Worm (Caenorhabditis elegans) whole organism, L3 larva: ENCODE measurements around the gene F13A7.7.

Experiments
- ama-1 ChIP-seq: fragments of 150-350 bp; optimal IDR thresholded peaks from 2 replicates; lab custom pipeline; 2018
- fkh-10 ChIP-seq: sonication (generic microtip); optimal IDR thresholded peaks from 2 replicates; lab custom pipeline; 2017; ENCODE audit warnings: missing biosample characterization, missing genetic modification reagents, missing genetic modification characterization
- fos-1 ChIP-seq: fragments of 150-350 bp; optimal IDR thresholded peaks from 2 replicates; lab custom pipeline; 2014; ENCODE audit warnings: missing biosample characterization, missing genetic modification characterization
- nfya-1 ChIP-seq: sonication (generic microtip); optimal IDR thresholded peaks from 2 replicates; lab custom pipeline; 2017; ENCODE audit warnings: missing genetic modification characterization, mild to moderate bottlenecking, missing compliant biosample characterization, antibody characterized with exemption, moderate library complexity; ENCODE audit not compliant: insufficient read depth
- nhr-28 ChIP-seq: fragments of 150-350 bp; optimal IDR thresholded peaks from 2 replicates; lab custom pipeline; 2014; ENCODE audit warnings: missing biosample characterization, missing genetic modification characterization

Gene F13A7.7

ce11 chrV:16336326-16336725, 47.3 kb downstream of the F13A7.7 start, which contains the start of gene srw-87:
TSS of gene srw-87 (plus strand) at chrV:16336626.
- TF ChIP-seq nfya-1 (tag; lab: Kevin White, UChicago) (no peak), nhr-28 (no peak), fos-1 (tag; lab: Kevin White, UChicago) (no peak)

ce11 chrV:16333412-16333811, 50.2 kb downstream of the F13A7.7 start, which contains the start of gene srh-167:
TSS of gene srh-167 (plus strand) at chrV:16333712.
- TF ChIP-seq ama-1 (lab: Kevin White, UChicago) (no peak), fkh-10 (GFP tag; lab: Kevin White, UChicago) (no peak)
- TF ChIP-seq, all 47 proteins: peak for 0
